Fruit fly (Drosophila melanogaster): ENCODE data around the gene Sf3b5.

The Sf3b5 gene

dm6 chr3R:8970707-8971106 is 44.4 kb downstream of the Sf3b5 start:
- TF ChIP-seq kni (GFP tag; optimal IDR thresholded peaks at IDR 0.05): peak; percentile 16
- no peak for TF ChIP-seq CG4707 (GFP tag; optimal IDR thresholded peaks at IDR 0.05)
- no peak for TF ChIP-seq CG2202 (tag; optimal IDR thresholded peaks at IDR 0.05)
- no peak for TF ChIP-seq CG14441 (GFP tag; IDR thresholded peaks at IDR 0.05)
- TF ChIP-seq CG6175 (GFP tag; IDR thresholded peaks at IDR 0.05): no peak
- no peak for TF ChIP-seq CG14710 (tag; optimal IDR thresholded peaks at IDR 0.05)
- TF ChIP-seq CG12104 (GFP tag; optimal IDR thresholded peaks at IDR 0.05): no peak
- TF ChIP-seq CG1529 (GFP tag; optimal IDR thresholded peaks at IDR 0.05): no peak
- no peak for TF ChIP-seq ac (GFP tag; optimal IDR thresholded peaks at IDR 0.05)
- TF ChIP-seq lola (GFP tag; optimal IDR thresholded peaks at IDR 0.05): no peak
- TF ChIP-seq Dbx (GFP tag; IDR thresholded peaks at IDR 0.05): no peak
- 0 out of 2 replicates have a peak, but pooled peaks have one; percentile 39 for TF ChIP-seq CG4360 (GFP tag; IDR thresholded peaks at IDR 0.05)
- TF ChIP-seq grn (GFP tag; optimal IDR thresholded peaks at IDR 0.05): no peak
- TF ChIP-seq Bteb2 (GFP tag; optimal IDR thresholded peaks at IDR 0.05): no peak
- TF ChIP-seq tup (GFP tag; optimal IDR thresholded peaks at IDR 0.05): no peak
- no peak for TF ChIP-seq CG4328 (GFP tag; optimal IDR thresholded peaks at IDR 0.05)
- TF ChIP-seq Blimp-1 (GFP tag; optimal IDR thresholded peaks at IDR 0.05): peak; percentile 96

dm6 chr3R:8969926-8970306 is 45.2 kb downstream of the Sf3b5 start:
- TF ChIP-seq Spps (tag; optimal IDR thresholded peaks at IDR 0.05) (no peak), gem (tag; optimal IDR thresholded peaks at IDR 0.05) (peak; percentile 21), MBD-R2 (GFP tag; IDR thresholded peaks at IDR 0.05) (no peak), jigr1 (GFP tag; IDR thresholded peaks at IDR 0.05) (no peak), fu2 (GFP tag; optimal IDR thresholded peaks at IDR 0.05) (no peak), CG7839 (tag; optimal IDR thresholded peaks at IDR 0.05) (no peak), Atf3 (GFP tag; optimal IDR thresholded peaks at IDR 0.05) (no peak), CG12236 (GFP tag; optimal IDR thresholded peaks at IDR 0.05) (no peak), sqz (GFP tag; optimal IDR thresholded peaks at IDR 0.05) (no peak), CG17802 (tag; optimal IDR thresholded peaks at IDR 0.05) (no peak), CG9609 (GFP tag; optimal IDR thresholded peaks at IDR 0.05) (no peak), kni (GFP tag; optimal IDR thresholded peaks at IDR 0.05) (peak; percentile 8), Hey (tag; optimal IDR thresholded peaks at IDR 0.05) (no peak), ranshi (GFP tag; IDR thresholded peaks at IDR 0.05) (no peak), sens (GFP tag) (no peak), eyg (GFP tag; optimal IDR thresholded peaks at IDR 0.05) (no peak), gfzf (GFP tag; optimal IDR thresholded peaks at IDR 0.05) (no peak), Mrtf (GFP tag; IDR thresholded peaks at IDR 0.05) (no peak), Sox102F (GFP tag; optimal IDR thresholded peaks at IDR 0.05) (peak; percentile 24), CG33213 (GFP tag; optimal IDR thresholded peaks at IDR 0.05) (no peak), CG10565 (GFP tag; optimal IDR thresholded peaks at IDR 0.05) (no peak), CG18619 (GFP tag; optimal IDR thresholded peaks at IDR 0.05) (no peak), schlank (tag; optimal IDR thresholded peaks at IDR 0.05) (no peak), CG2712 (tag; optimal IDR thresholded peaks at IDR 0.05) (peak; percentile 20), sisA (GFP tag; IDR thresholded peaks at IDR 0.05) (no peak)

Data from whole organism, embryonic.